Worm (Caenorhabditis elegans) whole organism, L2 larva: Measurements from ENCODE around the gene memi-2.

Experiments
- C34F6.9 ChIP-seq: fragments of 150-350 bp; optimal IDR thresholded peaks from 2 replicates; lab custom pipeline; 2014; ENCODE audit warnings: missing biosample characterization, missing genetic modification characterization
- F13H6.1 ChIP-seq: sonication (generic microtip); optimal IDR thresholded peaks from 2 replicates; lab custom pipeline; 2016; ENCODE audit warnings: missing genetic modification characterization, missing compliant biosample characterization
- R02D3.7 ChIP-seq: fragments of 150-350 bp; optimal IDR thresholded peaks from 2 replicates; lab custom pipeline; 2014; ENCODE audit warnings: missing biosample characterization, missing genetic modification characterization
- Y55F3AM.14 ChIP-seq: fragments of 200-800 bp; sonication (Bioruptor generic); optimal IDR thresholded peaks from 2 replicates; lab custom pipeline; 2018; ENCODE audit warnings: mild to moderate bottlenecking, missing genetic modification characterization, missing compliant biosample characterization
- ZK546.5 ChIP-seq: sonication (generic microtip); optimal IDR thresholded peaks from 2 replicates; lab custom pipeline; 2017; ENCODE audit warnings: missing biosample characterization, missing genetic modification characterization
- aly-2 ChIP-seq: fragments of 150-350 bp; optimal IDR thresholded peaks from 2 replicates; lab custom pipeline; 2014; ENCODE audit warnings: missing biosample characterization, missing genetic modification characterization
- ama-1 ChIP-seq: fragments of 150-350 bp; optimal IDR thresholded peaks from 2 replicates; lab custom pipeline; 2018; ENCODE audit warnings: inconsistent platforms
- blmp-1 ChIP-seq: sonication (generic microtip); optimal IDR thresholded peaks from 2 replicates; lab custom pipeline; 2017; ENCODE audit warnings: missing genetic modification characterization, mild to moderate bottlenecking, missing compliant biosample characterization, antibody characterized with exemption, moderate library complexity; ENCODE audit not compliant: insufficient read depth
- ceh-16 ChIP-seq: fragments of 150-350 bp; optimal IDR thresholded peaks from 2 replicates; lab custom pipeline; 2014; ENCODE audit warnings: missing biosample characterization, missing genetic modification characterization
- ceh-82 ChIP-seq: fragments of 150-350 bp; optimal IDR thresholded peaks from 2 replicates; lab custom pipeline; 2014; ENCODE audit warnings: missing biosample characterization, missing genetic modification characterization
- crh-2 ChIP-seq: sonication (generic microtip); optimal IDR thresholded peaks from 2 replicates; lab custom pipeline; 2017; ENCODE audit warnings: missing biosample characterization, missing genetic modification characterization
- dmd-4 ChIP-seq: sonication (generic microtip); optimal IDR thresholded peaks from 2 replicates; lab custom pipeline; 2017; ENCODE audit warnings: missing biosample characterization, missing genetic modification characterization
- fos-1 ChIP-seq: fragments of 150-350 bp; optimal IDR thresholded peaks from 2 replicates; lab custom pipeline; 2014; ENCODE audit warnings: missing biosample characterization, missing genetic modification characterization
- lin-11 ChIP-seq: fragments of 150-350 bp; sonication (generic microtip); optimal IDR thresholded peaks from 2 replicates; lab custom pipeline; 2014; ENCODE audit warnings: missing biosample characterization, missing genetic modification characterization, inconsistent platforms, mixed read lengths
- lin-13 ChIP-seq: fragments of 150-350 bp; optimal IDR thresholded peaks from 2 replicates; lab custom pipeline; 2014; ENCODE audit warnings: missing biosample characterization, missing genetic modification reagents, missing genetic modification characterization
- lin-39 ChIP-seq: fragments of 150-350 bp; optimal IDR thresholded peaks from 2 replicates; lab custom pipeline; 2014; ENCODE audit warnings: missing biosample characterization, missing genetic modification reagents, missing genetic modification characterization
- lsy-2 ChIP-seq, 2 experiments: fragments of 150-350 bp in 1 of 2; sonication (generic microtip) in 1 of 2; optimal IDR thresholded peaks; 2 replicates each; lab custom pipeline; 2014 to 2017; ENCODE audit warnings: missing biosample characterization in 2 of 2, missing genetic modification characterization in 2 of 2
- mab-5 ChIP-seq: fragments of 150-350 bp; optimal IDR thresholded peaks from 2 replicates; lab custom pipeline; 2014; ENCODE audit warnings: missing biosample characterization, missing genetic modification characterization
- mdl-1 ChIP-seq, 2 experiments: fragments of 150-350 bp in 1 of 2; sonication (generic microtip) in 1 of 2; optimal IDR thresholded peaks; 2 replicates each; lab custom pipeline; 2017; ENCODE audit warnings: missing biosample characterization in 2 of 2, missing genetic modification characterization in 2 of 2
- nhr-12 ChIP-seq: fragments of 150-350 bp; optimal IDR thresholded peaks from 2 replicates; lab custom pipeline; 2014; ENCODE audit warnings: missing biosample characterization, missing genetic modification characterization
- nhr-129 ChIP-seq: fragments of 150-350 bp; optimal IDR thresholded peaks from 2 replicates; lab custom pipeline; 2014; ENCODE audit warnings: missing biosample characterization, missing genetic modification characterization
- nhr-23 ChIP-seq: fragments of 150-350 bp; optimal IDR thresholded peaks from 2 replicates; lab custom pipeline; 2014; ENCODE audit warnings: missing biosample characterization, missing genetic modification reagents, missing genetic modification characterization
- nhr-237 ChIP-seq: fragments of 150-350 bp; optimal IDR thresholded peaks from 2 replicates; lab custom pipeline; 2014; ENCODE audit warnings: missing biosample characterization, missing genetic modification characterization
- nhr-25 ChIP-seq: fragments of 150-350 bp; sonication (generic microtip); optimal IDR thresholded peaks from 3 replicates; lab custom pipeline; 2014; ENCODE audit warnings: missing biosample characterization, missing genetic modification characterization
- nhr-6 ChIP-seq: fragments of 150-350 bp; optimal IDR thresholded peaks from 2 replicates; lab custom pipeline; 2014; ENCODE audit warnings: missing biosample characterization, missing genetic modification characterization
- nhr-77 ChIP-seq: fragments of 150-350 bp; optimal IDR thresholded peaks from 2 replicates; lab custom pipeline; 2014; ENCODE audit warnings: missing biosample characterization, missing genetic modification characterization
- sem-4 ChIP-seq: fragments of 150-350 bp; optimal IDR thresholded peaks from 2 replicates; lab custom pipeline; 2014; ENCODE audit warnings: missing biosample characterization, missing genetic modification reagents, missing genetic modification characterization
- skn-1 ChIP-seq: sonication (generic microtip); optimal IDR thresholded peaks from 2 replicates; lab custom pipeline; 2017; ENCODE audit warnings: missing biosample characterization, missing genetic modification characterization
- snpc-4 ChIP-seq: fragments of 150-350 bp; optimal IDR thresholded peaks from 2 replicates; lab custom pipeline; 2014; ENCODE audit warnings: missing biosample characterization, missing genetic modification characterization
- unc-39 ChIP-seq: fragments of 150-350 bp; optimal IDR thresholded peaks from 2 replicates; lab custom pipeline; 2014; ENCODE audit warnings: missing biosample characterization, missing genetic modification characterization
- unc-55 ChIP-seq: fragments of 150-350 bp; sonication (generic microtip); optimal IDR thresholded peaks from 3 replicates; lab custom pipeline; 2014; ENCODE audit warnings: missing biosample characterization, missing genetic modification reagents, missing genetic modification characterization
- unc-62 ChIP-seq: fragments of 150-350 bp; optimal IDR thresholded peaks from 2 replicates; lab custom pipeline; 2014; ENCODE audit warnings: missing biosample characterization, missing genetic modification reagents, missing genetic modification characterization
- zag-1 ChIP-seq: fragments of 150-350 bp; optimal IDR thresholded peaks from 2 replicates; lab custom pipeline; 2014; ENCODE audit warnings: missing biosample characterization, missing genetic modification characterization
- ztf-1 ChIP-seq: fragments of 200-800 bp; sonication (Bioruptor generic); conservative IDR thresholded peaks from 2 replicates; pipeline ENCODE4 v1.3.6; 2022; ENCODE audit warnings: missing genetic modification characterization, missing compliant biosample characterization
- ztf-11 ChIP-seq: sonication (generic microtip); optimal IDR thresholded peaks from 2 replicates; lab custom pipeline; 2017; ENCODE audit warnings: missing biosample characterization, missing genetic modification characterization
- ztf-4 ChIP-seq: fragments of 150-350 bp; optimal IDR thresholded peaks from 2 replicates; lab custom pipeline; 2014; ENCODE audit warnings: missing biosample characterization, missing genetic modification characterization

Gene memi-2

DNA sequence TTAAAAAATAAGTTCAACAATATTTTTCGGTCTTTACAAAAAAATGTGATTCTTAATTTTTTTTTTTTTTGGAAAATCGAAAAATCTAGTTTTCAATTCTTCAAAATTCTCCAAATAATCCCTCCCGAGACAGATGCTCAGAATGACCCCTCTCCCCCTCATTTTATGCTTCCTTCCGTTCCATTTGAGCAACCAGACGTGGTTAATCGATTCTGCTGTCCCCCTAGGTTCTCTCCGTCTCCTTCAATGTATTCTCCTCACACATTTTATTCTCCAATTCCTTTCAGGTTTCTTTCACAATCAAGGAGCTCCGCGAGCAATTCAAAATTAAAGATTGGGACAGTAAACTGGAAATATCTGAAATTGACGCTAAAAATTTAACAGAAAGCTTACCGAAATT, 25.4 kb downstream of the memi-2 start:
- TF ChIP-seq R02D3.7 (tag; lab: Kevin White, UChicago) (no peak), unc-39 (tag; lab: Kevin White, UChicago) (no peak), nhr-129 (no peak), nhr-6 (tag; lab: Kevin White, UChicago) (no peak), blmp-1 (tag; lab: Kevin White, UChicago) (no peak), ztf-1 (GFP tag; lab: Robert Waterston, UW) (no peak), lin-11 (tag; lab: Kevin White, UChicago) (no peak)

DNA sequence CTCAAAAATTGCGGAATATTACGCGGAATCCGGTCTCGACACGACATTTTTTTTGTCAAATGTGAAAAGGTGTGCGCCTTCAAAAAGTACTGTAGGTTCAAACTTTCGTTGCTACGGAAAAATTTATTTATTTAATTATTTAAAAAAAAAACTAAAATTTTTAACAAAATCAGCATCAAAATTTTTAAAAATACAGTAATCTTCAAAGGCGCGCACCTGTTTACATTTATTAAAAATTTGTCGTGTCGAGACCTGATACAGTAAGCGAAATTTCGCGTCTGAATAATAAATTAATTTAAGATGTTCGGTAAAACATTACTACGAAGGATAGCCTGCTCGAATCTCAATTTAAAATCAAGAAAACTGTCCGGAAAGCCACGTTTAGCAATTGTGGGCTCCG, 28.6 kb downstream of the memi-2 start, which contains the start of gene Y62E10A.6:
TSS of gene Y62E10A.6 (plus strand) at position 301 of the 400 bp plus-strand sequence.
- TF ChIP-seq mab-5 (tag; lab: Kevin White, UChicago) (no peak), skn-1 (tag; lab: Kevin White, UChicago) (no peak), ceh-82 (no peak), lin-13 (no peak), lin-39 (tag; lab: Kevin White, UChicago) (no peak), ZK546.5 (no peak), fos-1 (tag; lab: Kevin White, UChicago) (no peak), F13H6.1 (tag; lab: Kevin White, UChicago) (no peak), R02D3.7 (tag; lab: Kevin White, UChicago) (no peak), nhr-25 (no peak), Y55F3AM.14 (GFP tag; lab: Kevin White, UChicago) (no peak), unc-55 (GFP tag; lab: Kevin White, UChicago) (no peak), nhr-237 (tag; lab: Kevin White, UChicago) (no peak), sem-4 (tag; lab: Kevin White, UChicago) (no peak), blmp-1 (tag; lab: Kevin White, UChicago) (no peak), ceh-16 (no peak), nhr-12 (tag; lab: Kevin White, UChicago) (no peak)

DNA sequence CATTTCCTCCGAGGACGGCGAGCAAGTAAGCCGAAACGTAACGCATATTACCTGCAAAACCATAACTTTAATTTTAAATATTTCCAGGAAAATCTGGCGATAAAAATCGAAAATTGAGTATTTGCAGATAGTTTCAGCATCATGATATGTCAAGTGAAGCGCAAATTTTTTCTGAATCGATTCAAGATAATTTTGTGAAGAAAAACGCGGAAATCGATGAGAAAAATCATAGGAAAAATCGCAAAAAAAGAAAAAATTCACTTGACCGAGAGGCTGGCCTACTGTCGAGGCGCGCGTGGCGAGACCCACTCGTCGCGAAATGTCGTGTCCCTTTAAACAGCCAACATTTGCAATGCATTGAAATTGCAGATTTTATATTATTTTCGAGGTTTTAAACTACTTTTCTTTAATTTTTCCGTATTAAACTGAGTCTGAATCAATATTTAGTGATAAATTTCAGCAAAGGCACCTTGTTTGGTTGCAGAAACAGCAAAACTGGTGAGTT, 30.0 kb downstream of the memi-2 start, which contains the start of the genes rla-2, popl-7 and Y62E10A.24:
TSS of gene rla-2 (minus strand) at position 51 of the 505 bp plus-strand sequence.
TSS of gene popl-7 (plus strand) at position 455 of the 505 bp plus-strand sequence.
TSS of gene Y62E10A.24 (plus strand) at position 476 of the 505 bp plus-strand sequence.
- TF ChIP-seq fos-1 (tag; lab: Kevin White, UChicago) = no peak
- TF ChIP-seq nhr-77 = no peak
- peak; percentile 55 for TF ChIP-seq unc-55 (GFP tag; lab: Kevin White, UChicago)
- TF ChIP-seq crh-2 (tag; lab: Kevin White, UChicago) = no peak
- no peak for TF ChIP-seq ama-1 (lab: Kevin White, UChicago)
- TF ChIP-seq zag-1 = no peak
- no peak for TF ChIP-seq aly-2 (tag; lab: Kevin White, UChicago)
- no peak for TF ChIP-seq nhr-237 (tag; lab: Kevin White, UChicago)
- no peak for TF ChIP-seq snpc-4
- no peak for TF ChIP-seq blmp-1 (tag; lab: Kevin White, UChicago)
- peak; percentile 40 for TF ChIP-seq C34F6.9 (tag; lab: Kevin White, UChicago)
- TF ChIP-seq nhr-129 = peak; percentile 61
- TF ChIP-seq lsy-2 (tag; optimal IDR thresholded peaks at IDR 0.05; lab: Kevin White, UChicago) = peak in 1 of 2 experiments; percentile 80

DNA sequence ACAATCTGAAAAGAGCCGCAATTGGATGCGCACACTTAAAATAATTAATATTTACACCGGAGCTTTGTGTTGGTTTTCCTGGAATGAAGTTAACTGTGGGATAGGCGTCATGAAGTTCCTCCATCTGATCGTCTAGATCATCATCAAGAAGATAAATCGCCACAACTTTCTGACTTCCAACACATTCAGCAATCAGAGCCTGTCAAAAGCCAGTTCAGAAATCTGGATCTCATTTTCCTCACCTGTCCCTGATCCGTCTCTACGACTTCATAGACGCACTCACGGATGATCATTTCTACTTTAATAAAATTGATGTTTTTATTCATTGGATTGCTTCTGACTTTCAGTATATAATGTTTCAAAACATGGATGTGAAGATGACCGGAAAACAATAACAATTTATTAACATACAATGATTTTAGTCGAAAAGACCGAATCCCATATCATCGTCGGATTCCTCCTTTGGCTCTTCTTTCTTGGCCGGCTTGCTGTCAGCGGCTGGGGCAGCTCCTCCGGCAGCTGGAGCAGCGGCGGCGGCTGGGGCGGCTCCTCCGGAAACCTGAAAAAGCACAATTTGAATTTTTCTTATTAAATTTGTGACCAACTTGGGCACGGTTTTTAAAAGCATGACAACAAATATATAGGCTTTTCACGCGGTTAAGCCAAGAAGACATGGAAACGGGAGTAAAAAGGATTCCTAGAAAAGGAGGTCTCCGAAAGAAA, 31.0 kb downstream of the memi-2 start, which contains the start of gene agt-1:
TSS of gene agt-1 (minus strand) at position 293 of the 723 bp plus-strand sequence.
- TF ChIP-seq sem-4 (tag; lab: Kevin White, UChicago) (no peak), ztf-4 (tag; lab: Kevin White, UChicago) (no peak), unc-62 (GFP tag; lab: Kevin White, UChicago) (no peak), snpc-4 (no peak), nhr-129 (no peak), unc-39 (tag; lab: Kevin White, UChicago) (no peak), C34F6.9 (tag; lab: Kevin White, UChicago) (no peak), F13H6.1 (tag; lab: Kevin White, UChicago) (no peak), mab-5 (tag; lab: Kevin White, UChicago) (no peak), lsy-2 (tag; optimal IDR thresholded peaks at IDR 0.05; lab: Kevin White, UChicago) (no peak), mdl-1 (tag; optimal IDR thresholded peaks at IDR 0.05; lab: Kevin White, UChicago) (no peak), dmd-4 (no peak), blmp-1 (tag; lab: Kevin White, UChicago) (no peak), ceh-82 (no peak), nhr-12 (tag; lab: Kevin White, UChicago) (no peak), nhr-23 (tag; lab: Kevin White, UChicago) (no peak), nhr-25 (no peak), ztf-11 (tag; lab: Kevin White, UChicago) (no peak)
- TF ChIP-seq, all 48 proteins: peak for 0
